Fruit fly (Drosophila melanogaster): ENCODE results near the gene ND-13A.

ND-13A gene

dm6 chr2L:5116489-5116888 is 16.4 kb upstream of the ND-13A start:
- no peak for TF ChIP-seq kay (GFP tag; ENCODE audit: borderline replicate concordance)
- no peak for TF ChIP-seq Hr96 (GFP tag; optimal IDR thresholded peaks at IDR 0.05)
- TF ChIP-seq Crg-1 (GFP tag; optimal IDR thresholded peaks at IDR 0.05): no peak
- TF ChIP-seq cic (GFP tag; optimal IDR thresholded peaks at IDR 0.05): no peak
- TF ChIP-seq CG33017 (tag; optimal IDR thresholded peaks at IDR 0.05): no peak
- no peak for TF ChIP-seq toe (GFP tag; optimal IDR thresholded peaks at IDR 0.05)
- no peak for TF ChIP-seq bab1 (GFP tag; optimal IDR thresholded peaks at IDR 0.05)
- TF ChIP-seq CG5204 (GFP tag; optimal IDR thresholded peaks at IDR 0.05): no peak
- TF ChIP-seq CG11617 (GFP tag; optimal IDR thresholded peaks at IDR 0.05): no peak
- TF ChIP-seq cnc (optimal IDR thresholded peaks at IDR 0.05): no peak
- no peak for TF ChIP-seq CG7101 (tag; optimal IDR thresholded peaks at IDR 0.05)
- no peak for TF ChIP-seq CG14711 (tag; optimal IDR thresholded peaks at IDR 0.05)
- no peak for TF ChIP-seq pad (GFP tag; optimal IDR thresholded peaks at IDR 0.05)
- no peak for TF ChIP-seq Clk (GFP tag; optimal IDR thresholded peaks at IDR 0.05)
- TF ChIP-seq CG7045 (GFP tag; optimal IDR thresholded peaks at IDR 0.05): no peak
- TF ChIP-seq CG1620 (GFP tag; optimal IDR thresholded peaks at IDR 0.05): no peak

DNA sequence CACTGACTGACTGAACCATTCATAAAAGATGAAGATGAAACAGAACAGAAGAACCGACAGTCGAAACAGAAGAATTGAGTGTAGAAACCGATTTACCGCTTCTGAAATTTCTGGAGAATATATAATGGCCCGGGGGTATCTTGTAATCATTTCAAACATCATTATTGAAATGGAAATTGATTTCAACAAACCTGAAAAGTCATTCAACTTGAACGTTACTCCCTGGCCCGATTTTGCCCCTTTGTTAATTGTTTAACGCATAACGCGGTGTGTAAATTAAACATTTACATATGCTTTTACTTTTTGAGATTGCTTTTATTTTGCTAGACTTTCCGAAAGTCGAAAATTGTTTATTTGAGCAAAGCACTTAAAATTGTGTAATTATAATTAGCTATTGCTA is 14.8 kb upstream of the ND-13A start:
- TF ChIP-seq ovo (GFP tag; optimal IDR thresholded peaks at IDR 0.05) (no peak), CG7101 (tag; optimal IDR thresholded peaks at IDR 0.05) (no peak), CG11617 (GFP tag; optimal IDR thresholded peaks at IDR 0.05) (no peak), CG5204 (GFP tag; optimal IDR thresholded peaks at IDR 0.05) (no peak), tj (GFP tag; optimal IDR thresholded peaks at IDR 0.05) (no peak), cnc (optimal IDR thresholded peaks at IDR 0.05) (no peak), toe (GFP tag; optimal IDR thresholded peaks at IDR 0.05) (no peak), Hr96 (GFP tag; optimal IDR thresholded peaks at IDR 0.05) (no peak), CG1620 (GFP tag; optimal IDR thresholded peaks at IDR 0.05) (no peak), CG12768 (GFP tag; optimal IDR thresholded peaks at IDR 0.05) (no peak), cic (GFP tag; optimal IDR thresholded peaks at IDR 0.05) (no peak), CG33017 (tag; optimal IDR thresholded peaks at IDR 0.05) (no peak), Mnt (GFP tag; optimal IDR thresholded peaks at IDR 0.05) (no peak), Crg-1 (GFP tag; optimal IDR thresholded peaks at IDR 0.05) (no peak), pad (GFP tag; optimal IDR thresholded peaks at IDR 0.05) (no peak), Clk (GFP tag; optimal IDR thresholded peaks at IDR 0.05) (no peak), bab1 (GFP tag; optimal IDR thresholded peaks at IDR 0.05) (no peak)

DNA sequence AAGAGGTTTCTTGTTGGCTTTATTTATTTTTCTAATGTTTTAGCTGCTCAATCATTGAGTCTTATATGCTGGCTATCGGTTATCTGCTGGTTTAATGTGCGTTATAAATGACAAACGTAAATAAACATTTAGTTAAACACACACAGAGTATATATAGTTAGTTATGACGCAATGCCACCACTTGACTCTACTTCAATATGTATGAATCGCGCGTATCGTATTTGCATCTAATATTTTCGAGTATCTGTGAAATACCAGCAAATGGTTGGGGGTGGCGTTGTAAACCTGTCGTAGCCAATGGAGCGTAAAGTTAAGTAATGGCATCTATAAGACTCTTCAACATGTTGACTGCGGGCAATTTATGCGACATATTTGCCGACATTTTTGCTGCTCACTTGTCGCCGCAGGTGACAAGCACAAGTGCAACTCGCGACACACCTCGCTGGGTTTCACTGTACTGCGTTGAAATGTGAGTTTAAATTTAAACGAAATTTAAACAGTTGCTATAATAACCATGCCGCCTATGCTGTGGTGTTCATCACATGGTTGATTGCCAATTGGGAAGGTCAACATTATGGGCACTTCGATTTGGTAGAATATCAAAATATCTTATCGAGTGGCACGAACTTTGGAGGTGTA is 13.5 kb upstream of the ND-13A start:
- no peak for TF ChIP-seq CG7101 (tag; optimal IDR thresholded peaks at IDR 0.05)
- TF ChIP-seq bab1 (GFP tag; optimal IDR thresholded peaks at IDR 0.05): no peak
- no peak for TF ChIP-seq ovo (GFP tag; optimal IDR thresholded peaks at IDR 0.05)
- TF ChIP-seq CG11617 (GFP tag; optimal IDR thresholded peaks at IDR 0.05): no peak
- TF ChIP-seq tj (GFP tag; optimal IDR thresholded peaks at IDR 0.05): no peak
- no peak for TF ChIP-seq CG5204 (GFP tag; optimal IDR thresholded peaks at IDR 0.05)
- no peak for TF ChIP-seq CG7045 (GFP tag; optimal IDR thresholded peaks at IDR 0.05)
- TF ChIP-seq Crg-1 (GFP tag; optimal IDR thresholded peaks at IDR 0.05): no peak
- TF ChIP-seq CG12768 (GFP tag; optimal IDR thresholded peaks at IDR 0.05): no peak
- no peak for TF ChIP-seq Clk (GFP tag; optimal IDR thresholded peaks at IDR 0.05)

- TF ChIP-seq kay (GFP tag; ENCODE audit: borderline replicate concordance): peak; percentile 56
- no peak for TF ChIP-seq Clk (GFP tag; optimal IDR thresholded peaks at IDR 0.05)
Observed at dm6 chr2L:5111261-5111922, 11.3 kb upstream of the ND-13A start.

DNA sequence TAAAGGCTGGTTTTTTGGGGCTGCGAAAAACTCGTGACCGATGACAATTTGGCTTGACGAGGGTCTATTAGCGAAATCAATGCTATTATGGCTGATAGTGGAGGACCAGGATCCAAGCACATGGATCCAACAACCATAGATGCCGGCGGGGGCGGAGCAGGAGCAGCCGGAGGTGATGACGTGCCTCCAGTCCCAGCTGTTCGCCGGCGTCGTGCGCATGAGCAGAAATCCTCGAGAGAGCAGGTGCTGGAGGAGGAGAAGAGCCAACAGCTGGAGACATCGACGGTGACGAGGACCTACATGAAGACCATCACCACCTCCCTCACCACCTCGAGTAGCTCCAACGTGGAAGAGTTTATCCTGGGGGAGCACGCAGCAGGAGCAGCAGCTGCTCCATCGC is 9.0 kb upstream of the ND-13A start:
- TF ChIP-seq CG1620 (GFP tag; optimal IDR thresholded peaks at IDR 0.05) (no peak), ovo (GFP tag; optimal IDR thresholded peaks at IDR 0.05) (no peak), CG5204 (GFP tag; optimal IDR thresholded peaks at IDR 0.05) (no peak), CG7045 (GFP tag; optimal IDR thresholded peaks at IDR 0.05) (no peak), CG33017 (tag; optimal IDR thresholded peaks at IDR 0.05) (no peak), Mnt (GFP tag; optimal IDR thresholded peaks at IDR 0.05) (no peak), CG14711 (tag; optimal IDR thresholded peaks at IDR 0.05) (no peak), Crg-1 (GFP tag; optimal IDR thresholded peaks at IDR 0.05) (no peak), pad (GFP tag; optimal IDR thresholded peaks at IDR 0.05) (no peak), Clk (GFP tag; optimal IDR thresholded peaks at IDR 0.05) (no peak), CG7101 (tag; optimal IDR thresholded peaks at IDR 0.05) (no peak), CG12768 (GFP tag; optimal IDR thresholded peaks at IDR 0.05) (no peak), tj (GFP tag; optimal IDR thresholded peaks at IDR 0.05) (no peak), CG11617 (GFP tag; optimal IDR thresholded peaks at IDR 0.05) (no peak), Hr96 (GFP tag; optimal IDR thresholded peaks at IDR 0.05) (no peak)

DNA sequence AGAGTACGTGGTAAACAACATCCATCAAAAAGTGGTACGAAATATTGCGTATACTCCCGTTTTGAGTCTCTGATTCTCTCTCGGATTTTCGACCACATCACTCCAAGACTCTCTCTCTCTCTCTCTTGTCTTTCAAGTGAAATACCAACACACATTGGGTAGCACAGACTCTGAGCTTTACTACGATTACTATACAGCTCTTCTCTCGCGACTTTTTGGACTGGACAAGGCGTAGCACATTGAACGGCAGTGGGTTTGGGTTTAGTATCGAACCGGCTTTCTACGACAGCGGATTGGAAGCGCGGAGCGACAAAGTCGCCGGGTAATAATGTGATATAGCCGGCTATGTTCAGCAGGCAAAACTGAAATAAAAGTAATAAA is 8.2 kb upstream of the ND-13A start:
- TF ChIP-seq cic (GFP tag; optimal IDR thresholded peaks at IDR 0.05) (peak; percentile 82), CG1620 (GFP tag; optimal IDR thresholded peaks at IDR 0.05) (no peak)

Data from whole organism, adult.